Fruit fly (Drosophila melanogaster): ENCODE data around the gene mthl10.

Gene mthl10

dm6 chr3L:347641-348405 lies 5.1 kb upstream of the mthl10 start (continued):
- TF ChIP-seq grau (tag; optimal IDR thresholded peaks at IDR 0.05) (peak; percentile 60), CG14860 (GFP tag; IDR thresholded peaks at IDR 0.05; ENCODE audit: partially characterized antibody) (no peak), rib (GFP tag; IDR thresholded peaks at IDR 0.05) (no peak), salm (tag; optimal IDR thresholded peaks at IDR 0.05) (no peak), Nf-YA (GFP tag; IDR thresholded peaks at IDR 0.05) (peak; percentile 42; the same call in 1 of the 2 replicates), zen2 (GFP tag; IDR thresholded peaks at IDR 0.05; ENCODE audit: partially characterized antibody) (no peak), CG1529 (GFP tag; optimal IDR thresholded peaks at IDR 0.05) (peak; percentile 74), CG7372 (GFP tag; IDR thresholded peaks at IDR 0.05) (0 out of 2 replicates have a peak, but pooled peaks have one; percentile 23), Asciz (GFP tag; optimal IDR thresholded peaks at IDR 0.05) (peak; percentile 61), CG17328 (GFP tag; IDR thresholded peaks at IDR 0.05) (peak; percentile 81), CG5953 (GFP tag; IDR thresholded peaks at IDR 0.05) (peak; percentile 66), CG12942 (GFP tag; optimal IDR thresholded peaks at IDR 0.05) (peak; percentile 77), CG10959 (GFP tag; IDR thresholded peaks at IDR 0.05) (peak; percentile 67), Dip2 (GFP tag; IDR thresholded peaks at IDR 0.05) (no peak), wor (GFP tag; IDR thresholded peaks at IDR 0.05) (peak; percentile 69), prd (optimal IDR thresholded peaks at IDR 0.05) (no peak), prd (GFP tag; IDR thresholded peaks at IDR 0.05) (peak; percentile 82), CG4328 (GFP tag; optimal IDR thresholded peaks at IDR 0.05) (no peak), cad (GFP tag; optimal IDR thresholded peaks at IDR 0.05) (no peak), Hr51 (GFP tag; optimal IDR thresholded peaks at IDR 0.05) (peak in 1 of 2 experiments; percentile 57), Poxn (GFP tag; IDR thresholded peaks at IDR 0.05) (no peak), CG16813 (GFP tag; IDR thresholded peaks at IDR 0.05; ENCODE audit: partially characterized antibody) (no peak), CG43689 (GFP tag; IDR thresholded peaks at IDR 0.05) (0 out of 2 replicates have a peak, but pooled peaks have one; percentile 43), disco-r (GFP tag; optimal IDR thresholded peaks at IDR 0.05) (peak; percentile 42), Sox102F (GFP tag; optimal IDR thresholded peaks at IDR 0.05) (peak; percentile 86), zfh1 (GFP tag; IDR thresholded peaks at IDR 0.05) (peak; percentile 92), CG14667 (GFP tag; IDR thresholded peaks at IDR 0.05) (peak; percentile 51), dm (GFP tag; optimal IDR thresholded peaks at IDR 0.05) (peak; percentile 13), CG10565 (GFP tag; optimal IDR thresholded peaks at IDR 0.05) (no peak), CG11085 (GFP tag; IDR thresholded peaks at IDR 0.05) (no peak), CG8944 (GFP tag; optimal IDR thresholded peaks at IDR 0.05) (peak; percentile 64), sens-2 (GFP tag; IDR thresholded peaks at IDR 0.05) (peak; percentile 59; the same call in 1 of the 2 replicates), trem (tag; optimal IDR thresholded peaks at IDR 0.05) (peak; percentile 61), da (GFP tag; optimal IDR thresholded peaks at IDR 0.05) (peak; percentile 36), CG4820 (GFP tag; optimal IDR thresholded peaks at IDR 0.05) (peak; percentile 74), Bteb2 (GFP tag; optimal IDR thresholded peaks at IDR 0.05) (no peak), unc-4 (GFP tag; IDR thresholded peaks at IDR 0.05; ENCODE audit: partially characterized antibody) (no peak), vfl (GFP tag; optimal IDR thresholded peaks at IDR 0.05) (peak; percentile 33), mirr (GFP tag; optimal IDR thresholded peaks at IDR 0.05) (no peak), Dref (GFP tag; IDR thresholded peaks at IDR 0.05) (no peak), eve (GFP tag; optimal IDR thresholded peaks at IDR 0.05) (no peak), Side (GFP tag; optimal IDR thresholded peaks at IDR 0.05) (peak; percentile 69), CG6765 (GFP tag; optimal IDR thresholded peaks at IDR 0.05) (peak; percentile 15), CG14441 (GFP tag; IDR thresholded peaks at IDR 0.05) (peak; percentile 63), CG2712 (tag; optimal IDR thresholded peaks at IDR 0.05) (peak; percentile 87), HLHmδ (GFP tag; optimal IDR thresholded peaks at IDR 0.05) (no peak), HLH3B (GFP tag; IDR thresholded peaks at IDR 0.05) (peak; percentile 80), Chrac-16 (GFP tag; optimal IDR thresholded peaks at IDR 0.05) (peak; percentile 76), slou (GFP tag; optimal IDR thresholded peaks at IDR 0.05) (no peak), CG7745 (tag; optimal IDR thresholded peaks at IDR 0.05) (peak; percentile 4)
